Worm (Caenorhabditis elegans) whole organism, early embryonic: ENCODE data around the gene EGAP2.1.

Source experiments
- F13C5.2 ChIP-seq: sonication (generic microtip); optimal IDR thresholded peaks from 2 replicates; lab custom pipeline; 2017; ENCODE audit warnings: mild to moderate bottlenecking, missing genetic modification characterization, inconsistent platforms, missing compliant biosample characterization
- aly-1 ChIP-seq: sonication (generic microtip); optimal IDR thresholded peaks from 2 replicates; lab custom pipeline; 2016; ENCODE audit warnings: missing genetic modification characterization, missing compliant biosample characterization
- ama-1 ChIP-seq: fragments of 150-350 bp; optimal IDR thresholded peaks from 2 replicates; lab custom pipeline; 2014
- ceh-36 ChIP-seq: sonication (generic microtip); optimal IDR thresholded peaks from 2 replicates; lab custom pipeline; 2016; ENCODE audit warnings: missing genetic modification characterization, inconsistent platforms, missing compliant biosample characterization
- hmbx-1 ChIP-seq: sonication (generic microtip); optimal IDR thresholded peaks from 2 replicates; lab custom pipeline; 2016; ENCODE audit warnings: mild to moderate bottlenecking, missing genetic modification characterization, missing compliant biosample characterization
- hmg-4 ChIP-seq: fragments of 200-800 bp; sonication (Bioruptor generic); optimal IDR thresholded peaks from 2 replicates; lab custom pipeline; 2018; ENCODE audit warnings: mild to moderate bottlenecking, missing genetic modification characterization, missing compliant biosample characterization
- pes-1 ChIP-seq: fragments of 200-800 bp; sonication (Bioruptor generic); IDR thresholded peaks from 2 replicates; pipeline ENCODE4 v1.3.6; 2022; ENCODE audit warnings: missing genetic modification reagents, missing genetic modification characterization, missing compliant biosample characterization
- tra-4 ChIP-seq: sonication (generic microtip); optimal IDR thresholded peaks from 2 replicates; lab custom pipeline; 2017; ENCODE audit warnings: missing genetic modification characterization, missing compliant biosample characterization

- TF ChIP-seq aly-1 (no peak), tra-4 (tag; lab: Kevin White, UChicago) (no peak), ceh-36 (no peak), F13C5.2 (tag; lab: Kevin White, UChicago) (no peak), hmbx-1 (tag; lab: Kevin White, UChicago) (no peak), ama-1 (lab: Kevin White, UChicago) (no peak), hmg-4 (GFP tag; lab: Kevin White, UChicago) (no peak), pes-1 (GFP tag; lab: Robert Waterston, UW) (no peak)
Observed at ce11 chrII:5199497-5199896, 31.7 kb upstream of the EGAP2.1 start, which contains the start of gene msp-50.
